Fruit fly (Drosophila melanogaster) whole organism, embryonic: Measurements from ENCODE around the gene CG31957.

Source experiments
- CG10979 ChIP-seq: fragments of 200-800 bp; sonication (Bioruptor generic); optimal IDR thresholded peaks from 2 replicates; lab custom pipeline; 2018; ENCODE audit warnings: missing biosample characterization, mild to moderate bottlenecking, missing genetic modification characterization, moderate library complexity
- CG11695 ChIP-seq: fragments of 200-800 bp; sonication (Bioruptor generic); IDR thresholded peaks from 3 replicates; pipeline ENCODE4 v1.3.6; 2022; ENCODE audit warnings: missing biosample characterization, missing genetic modification characterization
- CG12236 ChIP-seq: fragments of 200-800 bp; sonication (Bioruptor generic); optimal IDR thresholded peaks from 2 replicates; lab custom pipeline; 2016; ENCODE audit warnings: missing biosample characterization, missing genetic modification characterization
- CG12391 ChIP-seq: fragments of 200-800 bp; sonication (Bioruptor generic); optimal IDR thresholded peaks from 3 replicates; lab custom pipeline; 2018; ENCODE audit warnings: missing biosample characterization, mild to moderate bottlenecking, missing genetic modification characterization, moderate library complexity
- CG14710 ChIP-seq: fragments of 200-800 bp; sonication (Bioruptor generic); optimal IDR thresholded peaks from 3 replicates; lab custom pipeline; 2019; ENCODE audit warnings: missing biosample characterization, mild to moderate bottlenecking, missing genetic modification characterization, moderate library complexity
- CG15269 ChIP-seq: fragments of 200-800 bp; sonication (Bioruptor generic); optimal IDR thresholded peaks from 2 replicates; lab custom pipeline; 2018; ENCODE audit warnings: missing biosample characterization, mild to moderate bottlenecking, missing genetic modification characterization, moderate library complexity
- CG17385 ChIP-seq: fragments of 200-800 bp; sonication (Bioruptor generic); optimal IDR thresholded peaks from 3 replicates; lab custom pipeline; 2018; ENCODE audit warnings: missing biosample characterization, mild to moderate bottlenecking, missing genetic modification characterization
- CG18619 ChIP-seq: fragments of 200-800 bp; sonication (Bioruptor generic); optimal IDR thresholded peaks from 3 replicates; lab custom pipeline; 2017; ENCODE audit warnings: missing biosample characterization, mild to moderate bottlenecking, missing genetic modification characterization
- CG2712 ChIP-seq: fragments of 200-800 bp; optimal IDR thresholded peaks from 3 replicates; lab custom pipeline; 2019; ENCODE audit warnings: missing biosample characterization, mild to moderate bottlenecking, missing genetic modification characterization, moderate library complexity
- CG31365 ChIP-seq: fragments of 200-800 bp; sonication (Bioruptor generic); optimal IDR thresholded peaks from 2 replicates; lab custom pipeline; 2018; ENCODE audit warnings: missing biosample characterization, mild to moderate bottlenecking, missing genetic modification characterization
- CG33557 ChIP-seq: fragments of 200-800 bp; sonication (Bioruptor generic); optimal IDR thresholded peaks from 2 replicates; lab custom pipeline; 2019; ENCODE audit warnings: missing biosample characterization, mild to moderate bottlenecking, missing genetic modification characterization, moderate library complexity
- CG4282 ChIP-seq: fragments of 200-800 bp; sonication (Bioruptor generic); optimal IDR thresholded peaks from 2 replicates; lab custom pipeline; 2016; ENCODE audit warnings: missing biosample characterization, missing genetic modification characterization
- CG4404 ChIP-seq: fragments of 200-800 bp; sonication (Bioruptor generic); IDR thresholded peaks from 2 replicates; pipeline ENCODE4 v1.3.6; 2022; ENCODE audit warnings: missing biosample characterization, missing genetic modification characterization
- CG8089 ChIP-seq: fragments of 200-800 bp; sonication (Bioruptor generic); optimal IDR thresholded peaks from 3 replicates; lab custom pipeline; 2016; ENCODE audit warnings: missing biosample characterization, missing genetic modification characterization
- CG9437 ChIP-seq: fragments of 200-800 bp; sonication (Bioruptor generic); optimal IDR thresholded peaks from 2 replicates; lab custom pipeline; 2018; ENCODE audit warnings: missing biosample characterization, mild to moderate bottlenecking, missing genetic modification characterization
- Chrac-16 ChIP-seq: fragments of 200-800 bp; sonication (Bioruptor generic); optimal IDR thresholded peaks from 3 replicates; lab custom pipeline; 2016; ENCODE audit warnings: missing biosample characterization, missing genetic modification characterization
- CoRest ChIP-seq: fragments of 200-800 bp; sonication (Bioruptor generic); optimal IDR thresholded peaks from 3 replicates; lab custom pipeline; 2018; ENCODE audit warnings: missing biosample characterization, mild to moderate bottlenecking, missing genetic modification characterization, moderate library complexity
- D ChIP-seq, 2 experiments: fragments of 200-800 bp in 1 of 2; fragments of >200 bp in 1 of 2; sonication (Bioruptor generic) in 1 of 2; optimal IDR thresholded peaks; 2 replicates in 1 of 2; 3 replicates in 1 of 2; lab custom pipeline; 2017; ENCODE audit warnings: mild to moderate bottlenecking in 1 of 2, missing biosample characterization in 1 of 2, missing genetic modification characterization in 1 of 2, missing genetic modification reagents in 1 of 2
- Fer2 ChIP-seq: fragments of 200-800 bp; sonication (Bioruptor generic); optimal IDR thresholded peaks from 2 replicates; lab custom pipeline; 2018; ENCODE audit warnings: missing biosample characterization, mild to moderate bottlenecking, missing genetic modification characterization, moderate library complexity
- HmgZ ChIP-seq: fragments of 200-800 bp; sonication (Bioruptor generic); optimal IDR thresholded peaks from 2 replicates; lab custom pipeline; 2018; ENCODE audit warnings: missing biosample characterization, mild to moderate bottlenecking, missing genetic modification characterization
- Lhr ChIP-seq: fragments of 200-800 bp; sonication (Bioruptor generic); optimal IDR thresholded peaks from 3 replicates; lab custom pipeline; 2017; ENCODE audit warnings: mild to moderate bottlenecking, missing biosample characterization, missing genetic modification reagents, missing genetic modification characterization
- MESR4 ChIP-seq: fragments of 200-800 bp; sonication (Bioruptor generic); optimal IDR thresholded peaks from 2 replicates; lab custom pipeline; 2018; ENCODE audit warnings: missing biosample characterization, mild to moderate bottlenecking, missing genetic modification characterization, moderate library complexity
- Myb ChIP-seq: fragments of 200-800 bp; sonication (Bioruptor generic); optimal IDR thresholded peaks from 2 replicates; lab custom pipeline; 2016; ENCODE audit warnings: missing biosample characterization, missing genetic modification characterization
- NFAT ChIP-seq: fragments of 200-800 bp; sonication (Bioruptor generic); IDR thresholded peaks from 2 replicates; pipeline ENCODE4 v1.3.6; 2022; ENCODE audit warnings: missing biosample characterization, missing genetic modification characterization
- Pdp1 ChIP-seq, 2 experiments: fragments of 200-800 bp; sonication (Bioruptor generic); optimal IDR thresholded peaks; 3 replicates each; lab custom pipeline; 2016; ENCODE audit warnings: missing biosample characterization in 2 of 2, missing genetic modification characterization in 2 of 2, mild to moderate bottlenecking in 1 of 2, moderate library complexity in 1 of 2
- Ptx1 ChIP-seq: fragments of 200-800 bp; sonication (Bioruptor generic); IDR thresholded peaks from 2 replicates; pipeline ENCODE4 v1.3.6; 2022; ENCODE audit warnings: missing biosample characterization, missing genetic modification characterization
- Sox102F ChIP-seq: fragments of 200-800 bp; sonication (Bioruptor generic); optimal IDR thresholded peaks from 2 replicates; lab custom pipeline; 2018; ENCODE audit warnings: missing biosample characterization, mild to moderate bottlenecking, missing genetic modification characterization, moderate library complexity
- Xbp1 ChIP-seq: fragments of 200-800 bp; sonication (Bioruptor generic); optimal IDR thresholded peaks from 3 replicates; lab custom pipeline; 2016; ENCODE audit warnings: missing biosample characterization, mild to moderate bottlenecking, missing genetic modification characterization
- Xrp1 ChIP-seq: fragments of 200-800 bp; sonication (Bioruptor generic); IDR thresholded peaks from 2 replicates; pipeline ENCODE4 v1.3.6; 2022; ENCODE audit warnings: missing biosample characterization, missing genetic modification characterization
- abd-A ChIP-seq: fragments of 200-800 bp; sonication (Bioruptor generic); optimal IDR thresholded peaks from 3 replicates; lab custom pipeline; 2019; ENCODE audit warnings: missing biosample characterization, mild to moderate bottlenecking, missing genetic modification characterization, moderate library complexity
- bsh ChIP-seq, 2 experiments: fragments of 200-800 bp; sonication (Bioruptor generic); optimal IDR thresholded peaks; 2 replicates each; lab custom pipeline; 2017 to 2018; ENCODE audit warnings: mild to moderate bottlenecking in 2 of 2, missing biosample characterization in 2 of 2, missing genetic modification characterization in 2 of 2, moderate library complexity in 1 of 2
- cg ChIP-seq: fragments of 200-800 bp; sonication (Bioruptor generic); optimal IDR thresholded peaks from 3 replicates; lab custom pipeline; 2019; ENCODE audit warnings: missing biosample characterization, mild to moderate bottlenecking, missing genetic modification characterization, moderate library complexity
- crol ChIP-seq: fragments of 200-800 bp; sonication (Bioruptor generic); IDR thresholded peaks from 2 replicates; pipeline ENCODE4 v1.3.6; 2022; ENCODE audit warnings: missing biosample characterization, missing genetic modification characterization
- esg ChIP-seq: fragments of 200-800 bp; sonication (Bioruptor generic); conservative IDR thresholded peaks from 2 replicates; pipeline ENCODE4 v1.3.6; 2022; ENCODE audit warnings: missing biosample characterization, missing genetic modification characterization
- fu2 ChIP-seq: fragments of 200-800 bp; sonication (Bioruptor generic); optimal IDR thresholded peaks from 2 replicates; lab custom pipeline; 2016; ENCODE audit warnings: missing biosample characterization, missing genetic modification characterization
- gem ChIP-seq: fragments of 200-800 bp; sonication (Bioruptor generic); optimal IDR thresholded peaks from 2 replicates; lab custom pipeline; 2019; ENCODE audit warnings: missing biosample characterization, mild to moderate bottlenecking, missing genetic modification characterization, moderate library complexity
- jing ChIP-seq: fragments of 200-800 bp; sonication (Bioruptor generic); optimal IDR thresholded peaks from 2 replicates; lab custom pipeline; 2018; ENCODE audit warnings: missing biosample characterization, mild to moderate bottlenecking, missing genetic modification characterization
- lola ChIP-seq, 3 experiments: fragments of >200 bp in 2 of 3; fragments of 200-800 bp in 1 of 3; sonication (Bioruptor generic) in 1 of 3; optimal IDR thresholded peaks; 2 replicates each; lab custom pipeline; 2017 to 2019; ENCODE audit warnings: missing biosample characterization in 3 of 3, missing genetic modification characterization in 3 of 3, mild to moderate bottlenecking in 1 of 3, moderate library complexity in 1 of 3
- sima ChIP-seq: fragments of 200-800 bp; sonication (Bioruptor generic); optimal IDR thresholded peaks from 2 replicates; lab custom pipeline; 2016; ENCODE audit warnings: missing biosample characterization, missing genetic modification characterization
- slou ChIP-seq: fragments of 200-800 bp; sonication (Bioruptor generic); optimal IDR thresholded peaks from 3 replicates; lab custom pipeline; 2016; ENCODE audit warnings: missing biosample characterization, missing genetic modification characterization
- sna ChIP-seq: fragments of 200-800 bp; sonication (Bioruptor generic); IDR thresholded peaks from 2 replicates; pipeline ENCODE4 v1.3.6; 2022; ENCODE audit warnings: missing biosample characterization, missing genetic modification characterization; ENCODE audit not compliant: partially characterized antibody
- tap ChIP-seq: fragments of 200-800 bp; optimal IDR thresholded peaks from 3 replicates; lab custom pipeline; 2019; ENCODE audit warnings: missing biosample characterization, mild to moderate bottlenecking, missing genetic modification characterization, moderate library complexity

The CG31957 gene

DNA sequence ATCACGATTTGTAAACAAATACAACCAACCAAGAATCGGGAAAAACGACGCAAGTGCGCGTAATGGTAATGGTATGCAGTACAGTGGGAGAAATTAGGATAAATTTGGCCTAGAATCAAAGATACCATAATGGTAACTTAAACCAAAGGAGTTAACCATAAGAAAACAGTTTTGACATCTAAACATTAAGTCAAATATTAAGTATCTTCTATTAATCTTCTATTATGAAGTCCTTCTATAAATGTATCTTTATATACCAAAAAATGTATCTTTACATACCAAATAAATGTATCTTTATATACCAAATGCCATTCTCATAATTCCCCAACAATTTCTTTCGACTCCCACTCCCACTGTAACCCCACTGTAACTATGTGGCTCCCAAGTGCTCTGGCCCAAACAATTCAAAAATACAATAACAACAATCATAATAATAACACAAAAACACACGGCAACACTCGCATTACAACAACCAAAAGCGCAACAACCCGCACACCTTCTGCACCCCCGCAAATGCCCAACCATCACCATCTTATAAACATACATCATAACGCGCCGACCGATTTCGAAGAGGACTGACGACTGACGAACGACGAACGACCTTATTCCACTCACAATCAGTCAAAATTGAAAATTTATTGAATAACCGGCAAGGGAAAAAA is 16.6 kb downstream of the CG31957 start (continued):
- TF ChIP-seq Sox102F (GFP tag; lab: Kevin White, UChicago), result peak; percentile 43
- TF ChIP-seq esg (GFP tag; lab: Robert Waterston, UW), result no peak
- peak; percentile 3 for TF ChIP-seq Lhr (GFP tag; lab: Kevin White, UChicago)
- no peak for TF ChIP-seq jing (GFP tag; lab: Kevin White, UChicago)
- no peak for TF ChIP-seq slou (GFP tag; lab: Kevin White, UChicago)
- no peak for TF ChIP-seq CG18619 (GFP tag; lab: Kevin White, UChicago)
- no peak for TF ChIP-seq Fer2
- no peak for TF ChIP-seq CG4404 (GFP tag; lab: Robert Waterston, UW)
- no peak for TF ChIP-seq Xbp1 (GFP tag; lab: Kevin White, UChicago)
- peak; percentile 2 for TF ChIP-seq CG33557 (GFP tag; lab: Kevin White, UChicago)
- TF ChIP-seq fu2, result no peak
- no peak for TF ChIP-seq abd-A (tag; lab: Kevin White, UChicago)
- TF ChIP-seq CG15269 (tag; lab: Kevin White, UChicago), result peak; percentile 5
- no peak for TF ChIP-seq CG11695 (GFP tag; lab: Robert Waterston, UW)
- TF ChIP-seq CG31365 (tag; lab: Kevin White, UChicago), result no peak
- no peak for TF ChIP-seq CG12236
- TF ChIP-seq cg (GFP tag; lab: Kevin White, UChicago), result no peak
- peak; percentile 22 for TF ChIP-seq CG17385 (GFP tag; lab: Kevin White, UChicago)
- TF ChIP-seq CG8089 (GFP tag; lab: Kevin White, UChicago), result no peak
- TF ChIP-seq Xrp1, result 0 out of 2 replicates have a peak, but pooled peaks have one; percentile 40
- peak; percentile 1 for TF ChIP-seq CG9437 (GFP tag; lab: Kevin White, UChicago)
- TF ChIP-seq CG2712 (tag; lab: Kevin White, UChicago), result peak; percentile 40
- no peak for TF ChIP-seq Pdp1 (GFP tag; optimal IDR thresholded peaks at IDR 0.05; lab: Kevin White, UChicago)
- TF ChIP-seq CG14710 (tag; lab: Kevin White, UChicago), result peak; percentile 21
- TF ChIP-seq sima (GFP tag; lab: Kevin White, UChicago), result no peak
- peak in 1 of 2 experiments; percentile 60 for TF ChIP-seq bsh (GFP tag; optimal IDR thresholded peaks at IDR 0.05; lab: Kevin White, UChicago)
- TF ChIP-seq tap, result no peak
- peak; percentile 42 for TF ChIP-seq CG12391
- peak; percentile 22 for TF ChIP-seq CoRest (tag; lab: Kevin White, UChicago)
- no peak for TF ChIP-seq HmgZ
- TF ChIP-seq lola (GFP tag; optimal IDR thresholded peaks at IDR 0.05; lab: Kevin White, UChicago), result peak in 1 of 3 experiments; percentile 68
- no peak for TF ChIP-seq CG4282 (GFP tag; lab: Kevin White, UChicago)
- TF ChIP-seq sna, result no peak
- TF ChIP-seq gem, result peak; percentile 68
- TF ChIP-seq Chrac-16 (GFP tag; lab: Kevin White, UChicago), result no peak
- no peak for TF ChIP-seq D (optimal IDR thresholded peaks at IDR 0.05; lab: Kevin White, UChicago)
- TF ChIP-seq D (GFP tag; optimal IDR thresholded peaks at IDR 0.05; lab: Kevin White, UChicago), result no peak
- peak; percentile 54 for TF ChIP-seq crol (GFP tag; lab: Robert Waterston, UW)
- TF ChIP-seq NFAT (GFP tag; lab: Robert Waterston, UW), result no peak
- TF ChIP-seq Ptx1, result 0 out of 2 replicates have a peak, but pooled peaks have one; percentile 31
- no peak for TF ChIP-seq MESR4 (GFP tag; lab: Kevin White, UChicago)
- TF ChIP-seq Myb (GFP tag; lab: Kevin White, UChicago), result no peak
- peak; percentile 64 for TF ChIP-seq CG10979 (tag; lab: Kevin White, UChicago)
